Fruit fly (Drosophila melanogaster) whole organism, embryonic: Measurements from ENCODE around the gene rngo.

Experiments
- ATbp ChIP-seq: fragments of 200-800 bp; sonication (Bioruptor generic); optimal IDR thresholded peaks from 2 replicates; lab custom pipeline; 2017; ENCODE audit warnings: missing biosample characterization, mild to moderate bottlenecking, missing genetic modification characterization, missing genetic modification reagents
- Adf1 ChIP-seq: fragments of 200-800 bp; sonication (Bioruptor generic); IDR thresholded peaks from 2 replicates; pipeline ENCODE4 v1.3.6; 2022; ENCODE audit warnings: missing biosample characterization, missing genetic modification characterization
- Aef1 ChIP-seq: fragments of 200-800 bp; sonication (Bioruptor generic); IDR thresholded peaks from 3 replicates; pipeline ENCODE4 v1.3.6; 2022; ENCODE audit warnings: missing biosample characterization, missing genetic modification characterization
- Awh ChIP-seq: fragments of 200-800 bp; sonication (Bioruptor generic); IDR thresholded peaks from 2 replicates; pipeline ENCODE4, ENCODE4 v1.3.6; 2022; ENCODE audit warnings: missing biosample characterization, missing genetic modification characterization
- Bteb2 ChIP-seq: fragments of 200-800 bp; sonication (Bioruptor generic); optimal IDR thresholded peaks from 2 replicates; lab custom pipeline; 2016; ENCODE audit warnings: missing biosample characterization, missing genetic modification characterization
- CG10431 ChIP-seq: fragments of 200-800 bp; sonication (Bioruptor generic); optimal IDR thresholded peaks from 3 replicates; lab custom pipeline; 2018; ENCODE audit warnings: missing biosample characterization, mild to moderate bottlenecking, missing genetic modification characterization
- CG10979 ChIP-seq: fragments of 200-800 bp; sonication (Bioruptor generic); optimal IDR thresholded peaks from 2 replicates; lab custom pipeline; 2018; ENCODE audit warnings: missing biosample characterization, mild to moderate bottlenecking, missing genetic modification characterization, moderate library complexity
- CG11456 ChIP-seq: fragments of 200-800 bp; sonication (Bioruptor generic); IDR thresholded peaks from 3 replicates; pipeline ENCODE4 v1.3.6; 2022; ENCODE audit warnings: missing biosample characterization, missing genetic modification characterization
- CG14014 ChIP-seq: fragments of 200-800 bp; sonication (Bioruptor generic); IDR thresholded peaks from 2 replicates; pipeline ENCODE4 v1.3.6; 2022; ENCODE audit warnings: missing biosample characterization, missing genetic modification characterization
- CG15696 ChIP-seq: fragments of 200-800 bp; sonication (Bioruptor generic); optimal IDR thresholded peaks from 2 replicates; lab custom pipeline; 2019; ENCODE audit warnings: missing biosample characterization, mild to moderate bottlenecking, missing genetic modification characterization, moderate library complexity
- CG2678 ChIP-seq: fragments of 200-800 bp; sonication (Bioruptor generic); optimal IDR thresholded peaks from 3 replicates; lab custom pipeline; 2019; ENCODE audit warnings: missing biosample characterization, mild to moderate bottlenecking, missing genetic modification characterization, moderate library complexity
- CG3065 ChIP-seq: fragments of 200-800 bp; sonication (Bioruptor generic); optimal IDR thresholded peaks from 2 replicates; lab custom pipeline; 2016; ENCODE audit warnings: missing biosample characterization, missing genetic modification characterization
- CG31441 ChIP-seq: fragments of 200-800 bp; sonication (Bioruptor generic); IDR thresholded peaks from 2 replicates; pipeline ENCODE4 v1.3.6; 2022; ENCODE audit warnings: missing biosample characterization, missing genetic modification characterization
- CG34422 ChIP-seq: fragments of 200-800 bp; sonication (Bioruptor generic); IDR thresholded peaks from 3 replicates; pipeline ENCODE4 v1.3.6; 2022; ENCODE audit warnings: missing biosample characterization, missing genetic modification characterization
- CG3726 ChIP-seq: fragments of 200-800 bp; sonication (Bioruptor generic); IDR thresholded peaks from 3 replicates; pipeline ENCODE4, ENCODE4 v1.3.6; 2022; ENCODE audit warnings: missing biosample characterization, missing genetic modification characterization
- CG43689 ChIP-seq: fragments of 200-800 bp; sonication (Bioruptor generic); IDR thresholded peaks from 2 replicates; pipeline ENCODE4 v1.3.6; 2022; ENCODE audit warnings: missing biosample characterization, missing genetic modification characterization
- CG4707 ChIP-seq: fragments of 200-800 bp; sonication (Bioruptor generic); optimal IDR thresholded peaks from 2 replicates; lab custom pipeline; 2018; ENCODE audit warnings: missing biosample characterization, mild to moderate bottlenecking, missing genetic modification characterization, moderate library complexity
- CG6254 ChIP-seq: fragments of 200-800 bp; sonication (Bioruptor generic); optimal IDR thresholded peaks from 3 replicates; lab custom pipeline; 2017; ENCODE audit warnings: mild to moderate bottlenecking, missing biosample characterization, missing genetic modification reagents, missing genetic modification characterization
- CG7556 ChIP-seq: fragments of 200-800 bp; sonication (Bioruptor generic); optimal IDR thresholded peaks from 2 replicates; lab custom pipeline; 2017; ENCODE audit warnings: missing biosample characterization, mild to moderate bottlenecking, missing genetic modification characterization
- CG9609 ChIP-seq: fragments of 200-800 bp; sonication (Bioruptor generic); optimal IDR thresholded peaks from 3 replicates; lab custom pipeline; 2016; ENCODE audit warnings: missing biosample characterization, missing genetic modification characterization
- CTCF ChIP-seq: fragments of 200-800 bp; sonication (Bioruptor generic); optimal IDR thresholded peaks from 2 replicates; lab custom pipeline; 2017; ENCODE audit warnings: missing biosample characterization, mild to moderate bottlenecking, missing genetic modification characterization, moderate library complexity
- Dp ChIP-seq: fragments of 200-800 bp; sonication (Bioruptor generic); optimal IDR thresholded peaks from 2 replicates; lab custom pipeline; 2018; ENCODE audit warnings: missing biosample characterization, mild to moderate bottlenecking, missing genetic modification characterization, moderate library complexity
- Dref ChIP-seq: fragments of 200-800 bp; sonication (Bioruptor generic); IDR thresholded peaks from 2 replicates; pipeline ENCODE4 v1.3.6; 2022; ENCODE audit warnings: missing biosample characterization, missing genetic modification characterization
- ERR ChIP-seq: fragments of 200-800 bp; sonication (Bioruptor generic); optimal IDR thresholded peaks from 2 replicates; lab custom pipeline; 2016; ENCODE audit warnings: missing biosample characterization, missing genetic modification characterization
- Lim3 ChIP-seq: fragments of 200-800 bp; sonication (Bioruptor generic); IDR thresholded peaks from 2 replicates; pipeline ENCODE4 v1.3.6; 2022; ENCODE audit warnings: missing biosample characterization, missing genetic modification characterization
- Mad ChIP-seq: fragments of 200-800 bp; sonication (Bioruptor generic); optimal IDR thresholded peaks from 2 replicates; lab custom pipeline; 2016; ENCODE audit warnings: missing biosample characterization, missing genetic modification characterization
- Meics ChIP-seq: fragments of 200-800 bp; sonication (Bioruptor generic); optimal IDR thresholded peaks from 2 replicates; lab custom pipeline; 2017; ENCODE audit warnings: missing biosample characterization, mild to moderate bottlenecking, missing genetic modification characterization
- Nf-YC ChIP-seq: fragments of 200-800 bp; optimal IDR thresholded peaks from 3 replicates; lab custom pipeline; 2019; ENCODE audit warnings: missing biosample characterization, mild to moderate bottlenecking, missing genetic modification characterization, moderate library complexity
- Sry-β ChIP-seq: fragments of 200-800 bp; sonication (Bioruptor generic); optimal IDR thresholded peaks from 2 replicates; lab custom pipeline; 2018; ENCODE audit warnings: missing biosample characterization, mild to moderate bottlenecking, missing genetic modification characterization, moderate library complexity
- bsh ChIP-seq, 2 experiments: fragments of 200-800 bp; sonication (Bioruptor generic); optimal IDR thresholded peaks; 2 replicates each; lab custom pipeline; 2017 to 2018; ENCODE audit warnings: mild to moderate bottlenecking in 2 of 2, missing biosample characterization in 2 of 2, missing genetic modification characterization in 2 of 2, moderate library complexity in 1 of 2
- btn ChIP-seq: fragments of 200-800 bp; sonication (Bioruptor generic); optimal IDR thresholded peaks from 2 replicates; lab custom pipeline; 2016; ENCODE audit warnings: missing biosample characterization, missing genetic modification characterization
- caup ChIP-seq: fragments of 200-800 bp; sonication (Bioruptor generic); optimal IDR thresholded peaks from 3 replicates; lab custom pipeline; 2017; ENCODE audit warnings: missing biosample characterization, mild to moderate bottlenecking, missing genetic modification characterization, moderate library complexity; ENCODE audit not compliant: severe bottlenecking
- chn ChIP-seq: fragments of 200-800 bp; sonication (Bioruptor generic); optimal IDR thresholded peaks from 2 replicates; lab custom pipeline; 2016; ENCODE audit warnings: missing biosample characterization, missing genetic modification characterization
- corto ChIP-seq: fragments of 200-800 bp; sonication (Bioruptor generic); optimal IDR thresholded peaks from 2 replicates; lab custom pipeline; 2016; ENCODE audit warnings: missing biosample characterization, mild to moderate bottlenecking, missing genetic modification characterization, moderate library complexity
- crc ChIP-seq: fragments of 200-800 bp; sonication (Bioruptor generic); optimal IDR thresholded peaks from 2 replicates; lab custom pipeline; 2016; ENCODE audit warnings: missing biosample characterization, missing genetic modification characterization
- da ChIP-seq: fragments of 200-800 bp; sonication (Bioruptor generic); optimal IDR thresholded peaks from 2 replicates; lab custom pipeline; 2016; ENCODE audit warnings: missing biosample characterization, missing genetic modification characterization
- danr ChIP-seq: fragments of 200-800 bp; sonication (Bioruptor generic); IDR thresholded peaks from 2 replicates; pipeline ENCODE4 v1.3.6; 2022; ENCODE audit warnings: missing biosample characterization, missing genetic modification characterization
- dati ChIP-seq: fragments of 200-800 bp; sonication (Bioruptor generic); IDR thresholded peaks from 2 replicates; pipeline ENCODE4 v1.3.6; 2022; ENCODE audit warnings: missing biosample characterization, missing genetic modification characterization
- dm ChIP-seq: fragments of 200-800 bp; sonication (Bioruptor generic); optimal IDR thresholded peaks from 3 replicates; lab custom pipeline; 2016; ENCODE audit warnings: missing biosample characterization, missing genetic modification characterization
- fd3F ChIP-seq: fragments of 200-800 bp; sonication (Bioruptor generic); optimal IDR thresholded peaks from 2 replicates; lab custom pipeline; 2018; ENCODE audit warnings: missing biosample characterization, mild to moderate bottlenecking, missing genetic modification characterization, moderate library complexity
- hth ChIP-seq: fragments of >200 bp; optimal IDR thresholded peaks from 2 replicates; lab custom pipeline; 2017; ENCODE audit warnings: inconsistent platforms
- inv ChIP-seq: fragments of 200-800 bp; sonication (Bioruptor generic); IDR thresholded peaks from 2 replicates; pipeline ENCODE4 v1.3.6; 2022; ENCODE audit warnings: missing biosample characterization, missing genetic modification characterization; ENCODE audit not compliant: partially characterized antibody
- jumu ChIP-seq: fragments of 200-800 bp; sonication (Bioruptor generic); optimal IDR thresholded peaks from 3 replicates; lab custom pipeline; 2016; ENCODE audit warnings: missing biosample characterization, missing genetic modification characterization
- maf-S ChIP-seq: fragments of 200-800 bp; sonication (Bioruptor generic); optimal IDR thresholded peaks from 2 replicates; lab custom pipeline; 2016; ENCODE audit warnings: missing biosample characterization, missing genetic modification characterization
- pho ChIP-seq: fragments of 200-800 bp; sonication (Bioruptor generic); optimal IDR thresholded peaks from 2 replicates; lab custom pipeline; 2016; ENCODE audit warnings: missing biosample characterization, missing genetic modification characterization
- rib ChIP-seq: fragments of 200-800 bp; sonication (Bioruptor generic); IDR thresholded peaks from 2 replicates; pipeline ENCODE4 v1.3.6; 2022; ENCODE audit warnings: missing biosample characterization, missing genetic modification characterization
- so ChIP-seq: fragments of 200-800 bp; sonication (Bioruptor generic); IDR thresholded peaks from 3 replicates; pipeline ENCODE4 v1.3.6; 2022; ENCODE audit warnings: missing biosample characterization, missing genetic modification characterization
- toy ChIP-seq: fragments of 200-800 bp; sonication (Bioruptor generic); IDR thresholded peaks from 2 replicates; pipeline ENCODE4 v1.3.6; 2022; ENCODE audit warnings: missing biosample characterization, missing genetic modification characterization
- tx ChIP-seq: fragments of 200-800 bp; sonication (Bioruptor generic); optimal IDR thresholded peaks from 2 replicates; lab custom pipeline; 2016; ENCODE audit warnings: missing biosample characterization, missing genetic modification characterization
- unpg ChIP-seq: fragments of 200-800 bp; sonication (Bioruptor generic); optimal IDR thresholded peaks from 3 replicates; lab custom pipeline; 2018; ENCODE audit warnings: missing biosample characterization, mild to moderate bottlenecking, missing genetic modification characterization, moderate library complexity
- wdn ChIP-seq: fragments of 200-800 bp; sonication (Bioruptor generic); IDR thresholded peaks from 2 replicates; pipeline ENCODE4 v1.3.6; 2022; ENCODE audit warnings: missing biosample characterization, missing genetic modification characterization

rngo gene

DNA sequence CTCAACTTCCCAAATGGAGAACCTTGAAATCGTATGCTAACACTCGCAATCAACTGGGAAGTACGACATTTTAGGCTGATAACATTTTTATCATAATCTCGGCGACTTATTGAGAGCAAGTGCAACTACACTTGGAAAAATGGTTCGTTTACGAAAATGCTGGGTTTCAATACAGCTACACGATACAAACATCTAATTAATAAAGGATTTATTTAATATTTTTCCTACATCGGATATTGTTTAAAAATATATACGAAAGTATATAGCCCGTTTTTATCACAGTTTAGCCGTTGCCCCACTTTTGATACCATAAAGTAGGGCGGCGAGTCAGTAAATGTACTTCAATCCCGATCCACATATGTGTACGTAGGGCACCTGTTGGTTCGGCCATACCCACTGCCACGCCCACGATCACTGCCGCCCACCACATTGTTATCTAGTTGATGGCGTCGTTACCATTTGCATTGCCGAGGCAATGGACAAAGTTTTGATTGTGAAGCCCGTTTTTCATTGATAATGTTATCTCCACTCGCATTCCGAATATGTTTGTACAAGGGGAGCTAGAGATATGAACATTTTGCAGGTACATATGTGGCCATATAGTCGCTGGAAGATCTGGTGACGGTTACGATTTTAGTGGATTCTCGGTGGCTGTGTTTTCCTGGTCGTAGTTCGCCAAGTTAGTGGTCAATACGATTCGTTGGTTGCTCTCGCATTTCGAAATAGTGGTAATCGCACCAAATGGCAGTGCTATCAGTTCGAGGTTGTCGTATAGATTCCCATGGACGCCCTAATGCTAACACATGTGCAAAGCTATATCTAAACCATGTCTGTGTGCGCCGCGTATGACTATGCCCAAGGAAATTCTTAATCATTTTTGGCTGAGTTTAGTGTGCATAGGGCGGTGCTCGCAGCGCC is 26.5 kb upstream of the rngo start, which contains the start of gene Traf-like (continued):
- TF ChIP-seq caup (GFP tag; lab: Kevin White, UChicago) (no peak), Aef1 (no peak), CG2678 (tag; lab: Kevin White, UChicago) (peak; percentile 51), ATbp (GFP tag; lab: Kevin White, UChicago) (peak; percentile 10), jumu (GFP tag; lab: Kevin White, UChicago) (no peak), rib (GFP tag; lab: Robert Waterston, UW) (no peak), so (0 out of 3 replicates have a peak, but pooled peaks have one; percentile 36), corto (GFP tag; lab: Kevin White, UChicago) (no peak), CG34422 (GFP tag; lab: Robert Waterston, UW) (no peak), chn (GFP tag; lab: Kevin White, UChicago) (no peak), unpg (GFP tag; lab: Kevin White, UChicago) (no peak), Dref (no peak), toy (no peak), dati (GFP tag; lab: Robert Waterston, UW) (no peak), CG4707 (GFP tag; lab: Kevin White, UChicago) (no peak), da (no peak), Bteb2 (no peak), tx (no peak), dm (GFP tag; lab: Kevin White, UChicago) (no peak), CG3065 (GFP tag; lab: Kevin White, UChicago) (no peak), fd3F (GFP tag; lab: Kevin White, UChicago) (no peak), Mad (no peak), inv (GFP tag; lab: Robert Waterston, UW) (no peak), pho (GFP tag; lab: Kevin White, UChicago) (no peak), Awh (0 out of 2 replicates have a peak, but pooled peaks have one; percentile 22), Dp (GFP tag; lab: Kevin White, UChicago) (no peak), CG7556 (GFP tag; lab: Kevin White, UChicago) (no peak), bsh (GFP tag; optimal IDR thresholded peaks at IDR 0.05; lab: Kevin White, UChicago) (peak in 1 of 2 experiments; percentile 47), maf-S (GFP tag; lab: Kevin White, UChicago) (no peak), CG31441 (GFP tag; lab: Robert Waterston, UW) (no peak), danr (no peak), Lim3 (GFP tag; lab: Robert Waterston, UW) (no peak), CG10979 (peak; percentile 10), CTCF (GFP tag; lab: Kevin White, UChicago) (no peak), crc (GFP tag; lab: Kevin White, UChicago) (no peak), Adf1 (GFP tag; lab: Robert Waterston, UW) (no peak), CG9609 (GFP tag; lab: Kevin White, UChicago) (no peak), CG3726 (GFP tag; lab: Robert Waterston, UW) (no peak), CG6254 (GFP tag; lab: Kevin White, UChicago) (no peak), CG14014 (0 out of 2 replicates have a peak, but pooled peaks have one; percentile 10), ERR (GFP tag; lab: Kevin White, UChicago) (no peak), CG15696 (tag; lab: Kevin White, UChicago) (no peak), btn (GFP tag; lab: Kevin White, UChicago) (no peak), Meics (no peak), CG43689 (GFP tag; lab: Robert Waterston, UW) (no peak), Nf-YC (no peak), hth (lab: Kevin White, UChicago) (no peak), CG10431 (GFP tag; lab: Kevin White, UChicago) (no peak), CG11456 (no peak), wdn (no peak), Sry-β (no peak)
